Worm (Caenorhabditis elegans): ENCODE results near the gene ZK829.1.

ZK829.1 gene

DNA sequence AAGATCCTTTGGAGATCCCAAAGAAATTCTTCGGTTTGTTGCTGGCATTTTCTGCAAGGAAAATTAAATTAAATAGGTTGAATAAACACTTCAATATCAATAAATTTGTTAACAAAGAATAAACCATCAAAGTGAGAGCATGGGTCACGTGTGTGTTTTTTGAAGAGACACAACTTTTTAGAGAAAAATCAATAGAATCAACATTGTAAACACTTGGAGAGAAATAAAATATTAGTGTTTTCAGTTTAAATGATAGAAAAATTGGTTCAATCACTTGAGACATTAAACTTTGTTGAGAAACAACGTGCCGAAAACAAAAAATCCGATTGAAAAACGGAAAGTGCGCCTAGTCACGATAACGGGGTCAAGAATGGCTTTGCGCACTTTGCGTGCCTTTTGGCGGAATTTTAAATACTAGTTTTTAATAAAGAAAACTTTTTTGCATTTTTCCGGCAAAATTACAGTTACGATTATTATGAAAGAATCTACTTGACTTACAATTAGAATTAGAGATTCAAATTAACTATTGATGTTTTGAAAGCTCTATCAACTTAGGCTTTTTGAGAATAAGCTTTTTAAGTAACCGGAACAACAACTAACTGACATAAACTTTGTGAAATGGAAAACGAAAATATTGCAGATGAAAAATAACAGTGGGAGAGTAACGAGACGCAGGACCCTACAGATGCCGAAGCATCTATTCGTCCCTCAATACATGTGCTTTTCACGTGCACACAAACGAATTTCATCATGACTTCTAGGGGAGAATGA, 19.5 kb upstream of the ZK829.1 start, which contains the start of gene ZK829.7 (continued):
- TF ChIP-seq B0019.2 (GFP tag; conservative IDR thresholded peaks at IDR 0.05) (no peak), tbp1 (GFP tag; optimal IDR thresholded peaks at IDR 0.05) (peak; percentile 39), die-1 (tag; optimal IDR thresholded peaks at IDR 0.05) (no peak), nfya-1 (tag; optimal IDR thresholded peaks at IDR 0.05; ENCODE audit: borderline replicate concordance, insufficient read depth) (no peak), F33H1.4 (GFP tag; IDR thresholded peaks at IDR 0.05) (peak; percentile 67), nhr-80 (tag; optimal IDR thresholded peaks at IDR 0.05) (peak; percentile 5), snpc-4 (GFP tag; optimal IDR thresholded peaks at IDR 0.05) (no peak), snpc-4 (tag; optimal IDR thresholded peaks at IDR 0.05) (peak; percentile 24 to 58 (median 40)), tlf-1 (GFP tag; optimal IDR thresholded peaks at IDR 0.05) (peak; percentile 29), F55B11.4 (tag; optimal IDR thresholded peaks at IDR 0.05; ENCODE audit: borderline replicate concordance, insufficient read depth) (no peak), ztf-22 (GFP tag; optimal IDR thresholded peaks at IDR 0.05) (no peak), lsl-1 (GFP tag; optimal IDR thresholded peaks at IDR 0.05) (peak; percentile 55), somi-1 (GFP tag; optimal IDR thresholded peaks at IDR 0.05) (no peak), F57A8.1 (GFP tag; optimal IDR thresholded peaks at IDR 0.05) (no peak), F39B2.1 (GFP tag; IDR thresholded peaks at IDR 0.05) (no peak), madf-3 (GFP tag; IDR thresholded peaks at IDR 0.05) (no peak), D2030.7 (GFP tag; IDR thresholded peaks at IDR 0.05) (no peak), dpl-1 (GFP tag; optimal IDR thresholded peaks at IDR 0.05) (peak; percentile 81), him-1 (tag; optimal IDR thresholded peaks at IDR 0.05) (no peak), sea-2 (GFP tag; IDR thresholded peaks at IDR 0.05) (no peak), ceh-79 (tag; optimal IDR thresholded peaks at IDR 0.05) (no peak), T26A5.8 (tag; optimal IDR thresholded peaks at IDR 0.05) (no peak), F52B5.7 (tag; optimal IDR thresholded peaks at IDR 0.05) (no peak), madf-10 (tag; optimal IDR thresholded peaks at IDR 0.05) (no peak), cebp-1 (GFP tag; IDR thresholded peaks at IDR 0.05) (0 out of 2 replicates have a peak, but pooled peaks have one; percentile 39), cebp-1 (tag; optimal IDR thresholded peaks at IDR 0.05) (peak; percentile 85), fkh-3 (tag; optimal IDR thresholded peaks at IDR 0.05) (no peak), Y95B8A.8 (GFP tag; IDR thresholded peaks at IDR 0.05) (no peak), hmg-1.2 (GFP tag; IDR thresholded peaks at IDR 0.05) (peak; percentile 20; the same call in 1 of the 2 replicates), lin-54 (GFP tag; optimal IDR thresholded peaks at IDR 0.05) (peak; percentile 96), repo-1 (tag; optimal IDR thresholded peaks at IDR 0.05) (peak; percentile 12), attf-3 (GFP tag; conservative IDR thresholded peaks at IDR 0.05) (peak; percentile 54; the same call in 1 of the 2 replicates), attf-5 (GFP tag; optimal IDR thresholded peaks at IDR 0.05) (no peak), lag-1 (GFP tag; IDR thresholded peaks at IDR 0.05) (no peak), cebp-2 (GFP tag; IDR thresholded peaks at IDR 0.05) (no peak), tbx-9 (tag; optimal IDR thresholded peaks at IDR 0.05; ENCODE audit: borderline replicate concordance) (no peak), xnd-1 (tag; optimal IDR thresholded peaks at IDR 0.05) (peak; percentile 45), akir-1 (GFP tag; optimal IDR thresholded peaks at IDR 0.05) (no peak), lin-35 (GFP tag; optimal IDR thresholded peaks at IDR 0.05) (peak; percentile 47 to 87 (median 50)), rcor-1 (GFP tag; IDR thresholded peaks at IDR 0.05) (peak; percentile 50), madf-6 (GFP tag; IDR thresholded peaks at IDR 0.05) (peak; percentile 83), nhr-179 (tag; optimal IDR thresholded peaks at IDR 0.05) (no peak), ets-4 (GFP tag; optimal IDR thresholded peaks at IDR 0.05) (no peak), C06A6.2 (GFP tag; conservative IDR thresholded peaks at IDR 0.05) (peak; percentile 31; the same call in 1 of the 2 replicates), sdz-38 (tag; optimal IDR thresholded peaks at IDR 0.05) (no peak), B0035.1 (tag; optimal IDR thresholded peaks at IDR 0.05) (no peak), nfyb-1 (GFP tag; IDR thresholded peaks at IDR 0.05) (no peak), Y79H2A.3 (GFP tag; conservative IDR thresholded peaks at IDR 0.05) (no peak)
